Worm (Caenorhabditis elegans) whole organism, early embryonic: Measurements from ENCODE around the gene smim-14.

Source experiments
- B0310.2 ChIP-seq: sonication (generic microtip); optimal IDR thresholded peaks from 2 replicates; lab custom pipeline; 2016; ENCODE audit warnings: mild to moderate bottlenecking, missing genetic modification characterization, missing compliant biosample characterization
- pes-1 ChIP-seq: fragments of 200-800 bp; sonication (Bioruptor generic); IDR thresholded peaks from 2 replicates; pipeline ENCODE4 v1.3.6; 2022; ENCODE audit warnings: missing genetic modification reagents, missing genetic modification characterization, missing compliant biosample characterization

- TF ChIP-seq pes-1 (GFP tag; lab: Robert Waterston, UW) (no peak), B0310.2 (tag; lab: Kevin White, UChicago) (no peak)
Measured at ce11 chrIII:3468384-3468783, 1.2 kb downstream of the smim-14 start.
